Worm (Caenorhabditis elegans): ENCODE measurements around the gene T10D4.6.

ce11 chrII:3076915-3077314, 42.2 kb upstream of the T10D4.6 start, which contains the start of gene Y25C1A.8:
- TF ChIP-seq pag-3 (tag; optimal IDR thresholded peaks at IDR 0.05; ENCODE audit: borderline replicate concordance, insufficient read depth) (no peak), elt-3 (tag; optimal IDR thresholded peaks at IDR 0.05) (peak in 3 of 6 experiments; percentile 14 to 80 (median 74)), ama-1 (optimal IDR thresholded peaks at IDR 0.05) (peak; percentile 23), lir-3 (tag; optimal IDR thresholded peaks at IDR 0.05; ENCODE audit: poor library complexity) (no peak), skn-1 (tag; optimal IDR thresholded peaks at IDR 0.05) (peak; percentile 85), Y116A8C.19 (tag; optimal IDR thresholded peaks at IDR 0.05; ENCODE audit: borderline replicate concordance) (no peak), lin-13 (GFP tag; optimal IDR thresholded peaks at IDR 0.05) (peak; percentile 87), hlh-4 (tag; optimal IDR thresholded peaks at IDR 0.05) (no peak), lin-39 (tag; optimal IDR thresholded peaks at IDR 0.05) (peak; percentile 94), snpc-4 (tag; optimal IDR thresholded peaks at IDR 0.05) (peak; percentile 78), xbp-1 (tag; optimal IDR thresholded peaks at IDR 0.05) (peak; percentile 99)
